Fruit fly (Drosophila melanogaster) Kc167 (cell line): ENCODE measurements around the gene Map205.

Experiments
- Myc ChIP-seq: fragments of >200 bp; optimal IDR thresholded peaks from 2 replicates; lab custom pipeline; 2017; ENCODE audit warnings: missing external identifiers
- insv ChIP-seq: fragments of >200 bp; optimal IDR thresholded peaks from 3 replicates; lab custom pipeline; 2018; ENCODE audit warnings: missing external identifiers

DNA sequence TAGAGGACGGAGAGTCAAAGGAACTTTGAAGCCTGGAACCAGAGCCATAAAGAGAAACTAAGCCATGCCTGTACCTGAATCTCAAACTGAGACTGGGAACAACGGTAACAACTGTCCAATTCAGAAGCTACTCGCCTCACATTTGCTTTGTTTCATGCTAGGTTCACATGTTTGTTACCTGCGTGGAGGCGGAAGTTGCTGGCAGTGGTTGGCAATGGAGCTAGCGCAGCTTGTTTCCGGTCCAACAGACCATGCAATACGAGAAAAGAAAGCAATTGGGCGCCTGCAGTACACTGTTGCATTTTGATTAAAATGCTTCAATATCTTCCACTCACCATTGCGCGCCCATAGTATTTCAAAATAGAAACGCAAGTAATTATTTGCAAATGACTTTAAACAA lies 24.5 kb downstream of the Map205 start:
- no peak for TF ChIP-seq Myc (lab: Kevin White, UChicago)
- TF ChIP-seq insv (lab: Kevin White, UChicago) = no peak
